Fruit fly (Drosophila melanogaster) whole organism, wandering third instar larva: ENCODE measurements around the gene CG3224.

Experiments used
- Abd-B ChIP-seq: fragments of >200 bp; optimal IDR thresholded peaks from 2 replicates; lab custom pipeline; 2017; ENCODE audit warnings: missing biosample characterization, missing genetic modification characterization
- CG32264 ChIP-seq: fragments of 200-800 bp; sonication (Bioruptor generic); optimal IDR thresholded peaks from 2 replicates; lab custom pipeline; 2016; ENCODE audit warnings: missing biosample characterization, missing genetic modification characterization
- CG9705 ChIP-seq: fragments of 200-800 bp; sonication (Bioruptor generic); optimal IDR thresholded peaks from 2 replicates; lab custom pipeline; 2018; ENCODE audit warnings: missing biosample characterization, mild to moderate bottlenecking, missing genetic modification characterization
- CrebA ChIP-seq: fragments of 200-800 bp; sonication (Bioruptor generic); optimal IDR thresholded peaks from 2 replicates; lab custom pipeline; 2016; ENCODE audit warnings: missing biosample characterization, mild to moderate bottlenecking, missing genetic modification characterization, borderline replicate concordance
- Dfd ChIP-seq: fragments of >200 bp; optimal IDR thresholded peaks from 2 replicates; lab custom pipeline; 2017; ENCODE audit warnings: missing biosample characterization, missing genetic modification characterization
- Dif ChIP-seq: fragments of 200-275, 200-300 bp; sonication (Bioruptor generic); optimal IDR thresholded peaks from 2 replicates; lab custom pipeline; 2018; ENCODE audit warnings: missing biosample characterization, missing genetic modification characterization; ENCODE audit not compliant: partially characterized antibody
- GATAd ChIP-seq: sonication (Bioruptor generic); optimal IDR thresholded peaks from 2 replicates; lab custom pipeline; 2016; ENCODE audit warnings: missing biosample characterization, missing genetic modification characterization
- HLH106 ChIP-seq: fragments of 200-800 bp; optimal IDR thresholded peaks from 3 replicates; lab custom pipeline; 2019; ENCODE audit warnings: missing biosample characterization, mild to moderate bottlenecking, missing genetic modification characterization, moderate library complexity
- Hnf4 ChIP-seq: fragments of 200-800 bp; sonication (Bioruptor generic); optimal IDR thresholded peaks from 2 replicates; lab custom pipeline; 2016; ENCODE audit warnings: missing biosample characterization, mild to moderate bottlenecking, missing genetic modification characterization
- Hr78 ChIP-seq: fragments of >200 bp; optimal IDR thresholded peaks from 2 replicates; lab custom pipeline; 2017; ENCODE audit warnings: missing biosample characterization, missing genetic modification characterization
- Hr83 ChIP-seq: fragments of 200-300 bp; sonication (Bioruptor generic); optimal IDR thresholded peaks from 2 replicates; lab custom pipeline; 2016; ENCODE audit warnings: missing biosample characterization, mild to moderate bottlenecking, missing genetic modification characterization, moderate library complexity; ENCODE audit not compliant: poor library complexity, severe bottlenecking
- Jra ChIP-seq: sonication (Bioruptor generic); optimal IDR thresholded peaks from 2 replicates; lab custom pipeline; 2016; ENCODE audit warnings: missing biosample characterization, missing genetic modification characterization
- Mio ChIP-seq: sonication (Bioruptor generic); optimal IDR thresholded peaks from 2 replicates; lab custom pipeline; 2016; ENCODE audit warnings: missing biosample characterization, missing genetic modification characterization
- Myc ChIP-seq: fragments of >200 bp; optimal IDR thresholded peaks from 2 replicates; lab custom pipeline; 2017
- N ChIP-seq: fragments of >200 bp; optimal IDR thresholded peaks from 2 replicates; lab custom pipeline; 2018; ENCODE audit warnings: missing biosample characterization, missing external identifiers, missing genetic modification characterization
- OdsH ChIP-seq: fragments of 200-800 bp; sonication (Bioruptor generic); optimal IDR thresholded peaks from 2 replicates; lab custom pipeline; 2016; ENCODE audit warnings: missing biosample characterization, mild to moderate bottlenecking, missing genetic modification characterization
- Rel ChIP-seq, 2 experiments: fragments of 200-800 bp; sonication (Bioruptor generic) in 1 of 2; optimal IDR thresholded peaks; 2 replicates in 1 of 2; 3 replicates in 1 of 2; lab custom pipeline; 2016 to 2019; ENCODE audit warnings: mild to moderate bottlenecking in 2 of 2, missing biosample characterization in 2 of 2, missing genetic modification characterization in 2 of 2, moderate library complexity in 1 of 2
- Sp1 ChIP-seq: fragments of 200-800 bp; sonication (Bioruptor generic); optimal IDR thresholded peaks from 3 replicates; lab custom pipeline; 2019; ENCODE audit warnings: missing biosample characterization, mild to moderate bottlenecking, missing genetic modification characterization, moderate library complexity
- Vsx2 ChIP-seq: fragments of 200-300, 225-300 bp; sonication (Bioruptor generic); optimal IDR thresholded peaks from 2 replicates; lab custom pipeline; 2018; ENCODE audit warnings: missing biosample characterization, missing genetic modification characterization; ENCODE audit not compliant: partially characterized antibody
- br ChIP-seq: fragments of 200-800 bp; sonication (Bioruptor generic); optimal IDR thresholded peaks from 2 replicates; lab custom pipeline; 2016; ENCODE audit warnings: missing biosample characterization, missing genetic modification characterization
- brk ChIP-seq: fragments of 200-800 bp; sonication (Bioruptor generic); optimal IDR thresholded peaks from 2 replicates; lab custom pipeline; 2016; ENCODE audit warnings: missing biosample characterization, mild to moderate bottlenecking, missing genetic modification characterization
- dl ChIP-seq, 2 experiments: fragments of 175-275, 200-275 bp in 1 of 2; fragments of 200-275 bp in 1 of 2; sonication (Bioruptor generic); optimal IDR thresholded peaks; lab custom pipeline; 2018; ENCODE audit warnings: mild to moderate bottlenecking in 2 of 2, missing biosample characterization in 2 of 2, missing genetic modification characterization in 2 of 2, moderate library complexity in 2 of 2; ENCODE audit not compliant: partially characterized antibody in 2 of 2, insufficient read depth in 1 of 2
- dmrt93B ChIP-seq: fragments of 200-800 bp; sonication (Bioruptor generic); optimal IDR thresholded peaks from 2 replicates; lab custom pipeline; 2018; ENCODE audit warnings: missing biosample characterization, mild to moderate bottlenecking, missing genetic modification characterization
- dsf ChIP-seq: sonication (Bioruptor generic); optimal IDR thresholded peaks from 2 replicates; lab custom pipeline; 2016; ENCODE audit warnings: missing biosample characterization, missing genetic modification characterization, borderline replicate concordance
- ey ChIP-seq: fragments of 200-800 bp; sonication (Bioruptor generic); optimal IDR thresholded peaks from 2 replicates; lab custom pipeline; 2016; ENCODE audit warnings: missing biosample characterization, missing genetic modification characterization
- foxo ChIP-seq, 2 experiments: fragments of 200-800 bp; sonication (Bioruptor generic); optimal IDR thresholded peaks; 2 replicates in 1 of 2; 3 replicates in 1 of 2; lab custom pipeline; 2016 to 2017; ENCODE audit warnings: missing biosample characterization in 2 of 2, missing genetic modification characterization in 2 of 2
- fru ChIP-seq: fragments of 200-800 bp; sonication (Bioruptor generic); optimal IDR thresholded peaks from 3 replicates; lab custom pipeline; 2016; ENCODE audit warnings: missing biosample characterization, mild to moderate bottlenecking, missing genetic modification characterization
- h ChIP-seq: fragments of 200-800 bp; sonication (Bioruptor generic); optimal IDR thresholded peaks from 3 replicates; lab custom pipeline; 2016; ENCODE audit warnings: missing biosample characterization, mild to moderate bottlenecking, missing genetic modification characterization
- jim ChIP-seq: fragments of 175-275, 200-325 bp; sonication (Bioruptor generic); optimal IDR thresholded peaks from 2 replicates; lab custom pipeline; 2016; ENCODE audit warnings: missing biosample characterization, mild to moderate bottlenecking, missing genetic modification characterization
- lola ChIP-seq: fragments of >200 bp; optimal IDR thresholded peaks from 2 replicates; lab custom pipeline; 2017; ENCODE audit warnings: missing biosample characterization, missing genetic modification characterization
- pan ChIP-seq: fragments of >200 bp; optimal IDR thresholded peaks from 2 replicates; lab custom pipeline; 2017
- psq ChIP-seq: fragments of 200-800 bp; sonication (Bioruptor generic); optimal IDR thresholded peaks from 3 replicates; lab custom pipeline; 2017; ENCODE audit warnings: missing biosample characterization, mild to moderate bottlenecking, missing genetic modification characterization, moderate library complexity
- rgr ChIP-seq: fragments of 200-800 bp; sonication (Bioruptor generic); optimal IDR thresholded peaks from 3 replicates; lab custom pipeline; 2016; ENCODE audit warnings: missing biosample characterization, mild to moderate bottlenecking, missing genetic modification characterization
- sage ChIP-seq: fragments of 200-800 bp; sonication (Bioruptor generic); optimal IDR thresholded peaks from 2 replicates; lab custom pipeline; 2016; ENCODE audit warnings: missing biosample characterization, mild to moderate bottlenecking, missing genetic modification characterization
- sv ChIP-seq: fragments of 200-800 bp; sonication (Bioruptor generic); optimal IDR thresholded peaks from 3 replicates; lab custom pipeline; 2016; ENCODE audit warnings: missing biosample characterization, missing genetic modification characterization
- tai ChIP-seq: sonication (Bioruptor generic); optimal IDR thresholded peaks from 2 replicates; lab custom pipeline; 2016; ENCODE audit warnings: missing biosample characterization, missing genetic modification characterization
- usp ChIP-seq: fragments of >200 bp; optimal IDR thresholded peaks from 2 replicates; lab custom pipeline; 2017; ENCODE audit warnings: missing biosample characterization, missing genetic modification characterization
- woc ChIP-seq: sonication (Bioruptor generic); optimal IDR thresholded peaks from 2 replicates; lab custom pipeline; 2016; ENCODE audit warnings: missing biosample characterization, mild to moderate bottlenecking, missing genetic modification characterization

The CG3224 gene

dm6 chrX:6659919-6660318 is 1.3 kb downstream of the CG3224 start:
- TF ChIP-seq psq: peak; percentile 53
- no peak for TF ChIP-seq foxo (GFP tag; optimal IDR thresholded peaks at IDR 0.05; lab: Kevin White, UChicago)
- TF ChIP-seq Vsx2 (GFP tag; lab: Kevin White, UChicago): no peak
- TF ChIP-seq N (GFP tag; lab: Kevin White, UChicago): peak; percentile 52
- TF ChIP-seq sv (GFP tag; lab: Kevin White, UChicago): no peak
- no peak for TF ChIP-seq GATAd
- TF ChIP-seq Rel (GFP tag; optimal IDR thresholded peaks at IDR 0.05; lab: Kevin White, UChicago): no peak
- TF ChIP-seq Rel (tag; optimal IDR thresholded peaks at IDR 0.05; lab: Kevin White, UChicago): peak; percentile 1
- no peak for TF ChIP-seq usp
- no peak for TF ChIP-seq Mio
- TF ChIP-seq Sp1: no peak

- TF ChIP-seq usp: no peak
- no peak for TF ChIP-seq CrebA
- TF ChIP-seq brk (GFP tag; lab: Kevin White, UChicago): peak; percentile 52
- TF ChIP-seq Dif (GFP tag; lab: Kevin White, UChicago): peak; percentile 18
- no peak for TF ChIP-seq CG32264 (GFP tag; lab: Kevin White, UChicago)
- TF ChIP-seq HLH106 (tag; lab: Kevin White, UChicago): peak; percentile 64
- peak; percentile 52 for TF ChIP-seq fru (GFP tag; lab: Kevin White, UChicago)
- TF ChIP-seq Rel (GFP tag; optimal IDR thresholded peaks at IDR 0.05; lab: Kevin White, UChicago): no peak
- TF ChIP-seq Rel (tag; optimal IDR thresholded peaks at IDR 0.05; lab: Kevin White, UChicago): peak; percentile 28
- peak; percentile 69 for TF ChIP-seq Sp1
- TF ChIP-seq OdsH (GFP tag; lab: Kevin White, UChicago): peak; percentile 36
- TF ChIP-seq h (GFP tag; lab: Kevin White, UChicago): peak; percentile 55
- peak; percentile 2 for TF ChIP-seq Hnf4 (GFP tag; lab: Kevin White, UChicago)
- no peak for TF ChIP-seq jim (GFP tag; lab: Kevin White, UChicago)
- TF ChIP-seq rgr (GFP tag; lab: Kevin White, UChicago): peak; percentile 40
- TF ChIP-seq woc (GFP tag; lab: Kevin White, UChicago): peak; percentile 57
- TF ChIP-seq foxo (GFP tag; optimal IDR thresholded peaks at IDR 0.05; lab: Kevin White, UChicago): peak in 1 of 2 experiments; percentile 44
- peak; percentile 96 for TF ChIP-seq Myc (lab: Kevin White, UChicago)
- TF ChIP-seq CG9705 (GFP tag; lab: Kevin White, UChicago): peak; percentile 33
- peak; percentile 17 for TF ChIP-seq psq
- TF ChIP-seq, all 38 proteins: peak for 15
These were observed 4.4 kb downstream of the CG3224 start for dm6 chrX:6656626-6657558.

dm6 chrX:6656023-6656594 is 5.2 kb downstream of the CG3224 start:
- TF ChIP-seq GATAd (no peak), dl (GFP tag; optimal IDR thresholded peaks at IDR 0.05; lab: Kevin White, UChicago; ENCODE audit: insufficient read depth in 1 of 2, partially characterized antibody in 2 of 2) (no peak), Vsx2 (GFP tag; lab: Kevin White, UChicago) (no peak), br (GFP tag; lab: Kevin White, UChicago) (peak; percentile 86), OdsH (GFP tag; lab: Kevin White, UChicago) (peak; percentile 80), psq (peak; percentile 76), Dfd (GFP tag; lab: Kevin White, UChicago) (no peak), fru (GFP tag; lab: Kevin White, UChicago) (peak; percentile 94), Rel (GFP tag; optimal IDR thresholded peaks at IDR 0.05; lab: Kevin White, UChicago) (no peak), Rel (tag; optimal IDR thresholded peaks at IDR 0.05; lab: Kevin White, UChicago) (peak; percentile 24), tai (GFP tag; lab: Kevin White, UChicago) (no peak), foxo (GFP tag; optimal IDR thresholded peaks at IDR 0.05; lab: Kevin White, UChicago) (peak; percentile 2 to 90), CG9705 (GFP tag; lab: Kevin White, UChicago) (peak; percentile 61), Myc (lab: Kevin White, UChicago) (no peak), ey (GFP tag; lab: Kevin White, UChicago) (peak; percentile 86), CG32264 (GFP tag; lab: Kevin White, UChicago) (peak; percentile 73), Abd-B (GFP tag; lab: Kevin White, UChicago) (no peak), jim (GFP tag; lab: Kevin White, UChicago) (no peak), sage (GFP tag; lab: Kevin White, UChicago) (peak; percentile 50), lola (no peak), Dif (GFP tag; lab: Kevin White, UChicago) (no peak), Mio (peak; percentile 13), brk (GFP tag; lab: Kevin White, UChicago) (peak; percentile 33), HLH106 (tag; lab: Kevin White, UChicago) (peak; percentile 86), Hr78 (GFP tag; lab: Kevin White, UChicago) (no peak), woc (GFP tag; lab: Kevin White, UChicago) (peak; percentile 80), Jra (GFP tag; lab: Kevin White, UChicago) (peak; percentile 57), h (GFP tag; lab: Kevin White, UChicago) (peak; percentile 89), usp (no peak), dsf (no peak), N (GFP tag; lab: Kevin White, UChicago) (no peak), Hr83 (GFP tag; lab: Kevin White, UChicago) (no peak), CrebA (no peak), sv (GFP tag; lab: Kevin White, UChicago) (peak; percentile 69), pan (lab: Kevin White, UChicago) (no peak), Hnf4 (GFP tag; lab: Kevin White, UChicago) (peak; percentile 83), dmrt93B (peak; percentile 85), rgr (GFP tag; lab: Kevin White, UChicago) (peak; percentile 86)
